Worm (Caenorhabditis elegans) whole organism, L2 larva: ENCODE measurements around the gene T22H9.1.

Source experiments
- C34F6.9 ChIP-seq: fragments of 150-350 bp; optimal IDR thresholded peaks from 2 replicates; lab custom pipeline; 2014; ENCODE audit warnings: missing biosample characterization, missing genetic modification characterization
- F13H6.1 ChIP-seq: sonication (generic microtip); optimal IDR thresholded peaks from 2 replicates; lab custom pipeline; 2016; ENCODE audit warnings: missing genetic modification characterization, missing compliant biosample characterization
- R02D3.7 ChIP-seq: fragments of 150-350 bp; optimal IDR thresholded peaks from 2 replicates; lab custom pipeline; 2014; ENCODE audit warnings: missing biosample characterization, missing genetic modification characterization
- alr-1 ChIP-seq: fragments of 150-350 bp; optimal IDR thresholded peaks from 2 replicates; lab custom pipeline; 2014; ENCODE audit warnings: missing biosample characterization, missing genetic modification characterization
- ama-1 ChIP-seq: fragments of 150-350 bp; optimal IDR thresholded peaks from 2 replicates; lab custom pipeline; 2018; ENCODE audit warnings: inconsistent platforms
- ceh-82 ChIP-seq: fragments of 150-350 bp; optimal IDR thresholded peaks from 2 replicates; lab custom pipeline; 2014; ENCODE audit warnings: missing biosample characterization, missing genetic modification characterization
- crh-2 ChIP-seq: sonication (generic microtip); optimal IDR thresholded peaks from 2 replicates; lab custom pipeline; 2017; ENCODE audit warnings: missing biosample characterization, missing genetic modification characterization
- dmd-4 ChIP-seq: sonication (generic microtip); optimal IDR thresholded peaks from 2 replicates; lab custom pipeline; 2017; ENCODE audit warnings: missing biosample characterization, missing genetic modification characterization
- egl-27 ChIP-seq: sonication (generic microtip); optimal IDR thresholded peaks from 3 replicates; lab custom pipeline; 2017; ENCODE audit warnings: missing biosample characterization, missing genetic modification reagents, missing genetic modification characterization
- elt-1 ChIP-seq: fragments of 150-350 bp; optimal IDR thresholded peaks from 2 replicates; lab custom pipeline; 2014; ENCODE audit warnings: missing biosample characterization, missing genetic modification characterization
- fos-1 ChIP-seq: fragments of 150-350 bp; optimal IDR thresholded peaks from 2 replicates; lab custom pipeline; 2014; ENCODE audit warnings: missing biosample characterization, missing genetic modification characterization
- gmeb-1 ChIP-seq: fragments of 150-350 bp; optimal IDR thresholded peaks from 2 replicates; lab custom pipeline; 2014; ENCODE audit warnings: missing biosample characterization, missing genetic modification characterization
- lin-11 ChIP-seq: fragments of 150-350 bp; sonication (generic microtip); optimal IDR thresholded peaks from 2 replicates; lab custom pipeline; 2014; ENCODE audit warnings: missing biosample characterization, missing genetic modification characterization, inconsistent platforms, mixed read lengths
- lin-13 ChIP-seq: fragments of 150-350 bp; optimal IDR thresholded peaks from 2 replicates; lab custom pipeline; 2014; ENCODE audit warnings: missing biosample characterization, missing genetic modification reagents, missing genetic modification characterization
- lin-39 ChIP-seq: fragments of 150-350 bp; optimal IDR thresholded peaks from 2 replicates; lab custom pipeline; 2014; ENCODE audit warnings: missing biosample characterization, missing genetic modification reagents, missing genetic modification characterization
- lsy-2 ChIP-seq, 2 experiments: fragments of 150-350 bp in 1 of 2; sonication (generic microtip) in 1 of 2; optimal IDR thresholded peaks; 2 replicates each; lab custom pipeline; 2014 to 2017; ENCODE audit warnings: missing biosample characterization in 2 of 2, missing genetic modification characterization in 2 of 2
- mab-5 ChIP-seq: fragments of 150-350 bp; optimal IDR thresholded peaks from 2 replicates; lab custom pipeline; 2014; ENCODE audit warnings: missing biosample characterization, missing genetic modification characterization
- mdl-1 ChIP-seq, 2 experiments: fragments of 150-350 bp in 1 of 2; sonication (generic microtip) in 1 of 2; optimal IDR thresholded peaks; 2 replicates each; lab custom pipeline; 2017; ENCODE audit warnings: missing biosample characterization in 2 of 2, missing genetic modification characterization in 2 of 2
- nhr-10 ChIP-seq: sonication (generic microtip); optimal IDR thresholded peaks from 2 replicates; lab custom pipeline; 2017; ENCODE audit warnings: missing biosample characterization, missing genetic modification characterization
- nhr-11 ChIP-seq: fragments of 150-350 bp; optimal IDR thresholded peaks from 2 replicates; lab custom pipeline; 2014; ENCODE audit warnings: missing biosample characterization, missing genetic modification characterization
- nhr-12 ChIP-seq: fragments of 150-350 bp; optimal IDR thresholded peaks from 2 replicates; lab custom pipeline; 2014; ENCODE audit warnings: missing biosample characterization, missing genetic modification characterization
- nhr-129 ChIP-seq: fragments of 150-350 bp; optimal IDR thresholded peaks from 2 replicates; lab custom pipeline; 2014; ENCODE audit warnings: missing biosample characterization, missing genetic modification characterization
- nhr-21 ChIP-seq: fragments of 150-350 bp; optimal IDR thresholded peaks from 2 replicates; lab custom pipeline; 2014; ENCODE audit warnings: missing biosample characterization, missing genetic modification characterization
- nhr-23 ChIP-seq: fragments of 150-350 bp; optimal IDR thresholded peaks from 2 replicates; lab custom pipeline; 2014; ENCODE audit warnings: missing biosample characterization, missing genetic modification reagents, missing genetic modification characterization
- sem-4 ChIP-seq: fragments of 150-350 bp; optimal IDR thresholded peaks from 2 replicates; lab custom pipeline; 2014; ENCODE audit warnings: missing biosample characterization, missing genetic modification reagents, missing genetic modification characterization
- sma-9 ChIP-seq, 2 experiments: fragments of 150-350 bp in 1 of 2; sonication (generic microtip) in 1 of 2; optimal IDR thresholded peaks; 2 replicates each; lab custom pipeline; 2014 to 2016; ENCODE audit warnings: missing genetic modification characterization in 2 of 2, mild to moderate bottlenecking in 1 of 2, missing biosample characterization in 1 of 2, missing compliant biosample characterization in 1 of 2, missing genetic modification reagents in 1 of 2, moderate library complexity in 1 of 2
- snpc-4 ChIP-seq: fragments of 150-350 bp; optimal IDR thresholded peaks from 2 replicates; lab custom pipeline; 2014; ENCODE audit warnings: missing biosample characterization, missing genetic modification characterization
- unc-39 ChIP-seq: fragments of 150-350 bp; optimal IDR thresholded peaks from 2 replicates; lab custom pipeline; 2014; ENCODE audit warnings: missing biosample characterization, missing genetic modification characterization
- unc-55 ChIP-seq: fragments of 150-350 bp; sonication (generic microtip); optimal IDR thresholded peaks from 3 replicates; lab custom pipeline; 2014; ENCODE audit warnings: missing biosample characterization, missing genetic modification reagents, missing genetic modification characterization
- unc-62 ChIP-seq: fragments of 150-350 bp; optimal IDR thresholded peaks from 2 replicates; lab custom pipeline; 2014; ENCODE audit warnings: missing biosample characterization, missing genetic modification reagents, missing genetic modification characterization
- zag-1 ChIP-seq: fragments of 150-350 bp; optimal IDR thresholded peaks from 2 replicates; lab custom pipeline; 2014; ENCODE audit warnings: missing biosample characterization, missing genetic modification characterization
- ztf-1 ChIP-seq: fragments of 200-800 bp; sonication (Bioruptor generic); conservative IDR thresholded peaks from 2 replicates; pipeline ENCODE4 v1.3.6; 2022; ENCODE audit warnings: missing genetic modification characterization, missing compliant biosample characterization
- ztf-11 ChIP-seq: sonication (generic microtip); optimal IDR thresholded peaks from 2 replicates; lab custom pipeline; 2017; ENCODE audit warnings: missing biosample characterization, missing genetic modification characterization

Gene T22H9.1

DNA sequence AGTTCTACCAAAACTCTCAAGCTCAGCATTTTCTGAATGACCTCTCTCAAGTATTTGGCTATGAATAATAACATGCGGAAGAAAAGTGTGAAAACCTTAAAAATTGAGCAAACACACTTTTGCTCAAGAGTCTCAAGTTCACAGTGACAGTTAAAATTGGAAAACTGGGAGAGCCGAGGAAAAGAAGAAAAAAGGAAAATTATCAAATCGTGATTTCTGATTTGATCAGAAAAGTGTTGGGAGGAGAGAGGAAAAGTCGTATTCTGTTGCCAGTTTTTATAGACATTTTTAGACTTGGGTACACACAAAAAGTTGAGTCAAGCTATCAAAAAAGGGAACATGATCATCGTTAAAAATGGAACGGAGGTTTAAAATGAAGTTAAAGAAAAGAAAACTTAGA lies 28.3 kb upstream of the T22H9.1 start:
- TF ChIP-seq fos-1 (tag; lab: Kevin White, UChicago), result peak; percentile 56
- no peak for TF ChIP-seq unc-62 (GFP tag; lab: Kevin White, UChicago)

DNA sequence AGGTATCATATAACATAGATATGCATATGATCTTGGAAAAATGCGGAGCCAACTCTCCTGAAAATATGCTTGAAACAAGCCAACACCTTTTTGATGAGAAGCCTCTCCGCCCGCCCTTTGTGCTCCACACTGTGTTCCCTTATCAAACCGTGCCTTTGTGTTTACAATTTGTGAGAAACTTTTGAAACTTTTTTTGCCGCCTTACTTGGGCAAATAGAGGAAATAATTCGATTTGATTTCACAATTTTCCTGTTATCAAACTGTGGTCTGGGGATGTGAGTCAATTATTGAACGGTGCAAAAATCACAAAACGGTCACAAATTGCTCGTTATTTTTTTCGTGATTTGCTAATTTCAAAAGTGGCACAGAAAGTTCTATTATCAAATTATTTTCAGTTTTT lies 27.0 kb upstream of the T22H9.1 start:
- TF ChIP-seq fos-1 (tag; lab: Kevin White, UChicago) (peak; percentile 97), F13H6.1 (tag; lab: Kevin White, UChicago) (peak; percentile 44), crh-2 (tag; lab: Kevin White, UChicago) (peak; percentile 54), sma-9 (GFP tag; optimal IDR thresholded peaks at IDR 0.05; lab: Kevin White, UChicago) (peak; percentile 54), sma-9 (tag; optimal IDR thresholded peaks at IDR 0.05; lab: Kevin White, UChicago) (no peak), nhr-129 (tag; lab: Kevin White, UChicago) (no peak), gmeb-1 (peak; percentile 6)
- TF ChIP-seq, all 48 proteins: peak for 5

DNA sequence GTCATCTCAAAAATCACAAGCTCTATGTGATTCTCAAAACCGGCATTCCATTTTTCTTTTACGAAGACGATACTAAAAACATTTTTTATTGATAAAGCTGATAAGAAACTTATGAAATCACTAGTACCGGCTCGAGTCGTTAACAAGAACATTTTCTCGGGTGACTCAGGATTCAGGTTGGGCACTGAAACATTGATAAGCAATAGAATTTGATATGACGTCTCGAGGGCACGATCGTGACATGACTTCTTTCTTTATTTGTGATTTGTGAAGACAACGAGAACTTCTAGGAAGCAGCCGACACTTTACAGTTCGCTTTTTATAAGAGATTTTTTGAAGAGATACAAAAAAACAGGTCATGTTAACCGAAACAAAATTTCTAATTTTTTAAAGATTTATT lies 25.9 kb upstream of the T22H9.1 start:
- TF ChIP-seq mab-5 (tag; lab: Kevin White, UChicago) (no peak), egl-27 (no peak), lsy-2 (tag; optimal IDR thresholded peaks at IDR 0.05; lab: Kevin White, UChicago) (no peak), elt-1 (tag; lab: Kevin White, UChicago) (no peak), ztf-11 (tag; lab: Kevin White, UChicago) (no peak), crh-2 (tag; lab: Kevin White, UChicago) (peak; percentile 29), snpc-4 (tag; lab: Kevin White, UChicago) (no peak), lin-39 (tag; lab: Kevin White, UChicago) (no peak), ama-1 (no peak), nhr-21 (tag; lab: Kevin White, UChicago) (no peak), sma-9 (GFP tag; optimal IDR thresholded peaks at IDR 0.05; lab: Kevin White, UChicago) (peak; percentile 89), sma-9 (tag; optimal IDR thresholded peaks at IDR 0.05; lab: Kevin White, UChicago) (no peak), F13H6.1 (tag; lab: Kevin White, UChicago) (peak; percentile 12), C34F6.9 (tag; lab: Kevin White, UChicago) (no peak), fos-1 (tag; lab: Kevin White, UChicago) (peak; percentile 99), sem-4 (no peak), ceh-82 (tag; lab: Kevin White, UChicago) (no peak), gmeb-1 (peak; percentile 32), unc-39 (tag; lab: Kevin White, UChicago) (no peak), zag-1 (no peak), alr-1 (tag; lab: Kevin White, UChicago) (no peak), nhr-129 (tag; lab: Kevin White, UChicago) (no peak), nhr-11 (tag; lab: Kevin White, UChicago) (no peak), nhr-10 (tag; lab: Kevin White, UChicago) (no peak)

DNA sequence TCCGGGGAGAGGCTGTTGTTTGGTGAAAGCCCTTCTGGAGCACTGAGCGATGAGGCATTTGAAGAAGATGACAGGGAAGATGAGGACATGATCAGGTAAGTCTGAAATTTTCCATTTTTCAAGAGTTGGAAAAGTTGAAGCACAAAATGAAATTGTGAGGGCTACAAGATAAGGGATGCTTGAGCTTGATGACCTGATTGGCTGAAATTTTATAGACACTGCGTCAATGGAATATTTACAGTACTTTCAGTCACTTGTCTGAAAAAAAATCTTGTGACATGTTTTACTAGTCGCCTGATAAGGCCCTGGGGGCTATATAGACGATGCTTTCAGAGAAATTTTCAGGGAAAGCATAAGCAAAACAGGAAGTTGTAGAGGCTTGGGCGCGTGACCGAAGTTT lies 23.2 kb upstream of the T22H9.1 start, which contains the start of gene dmd-8:
dmd-8 (minus strand) TSS at position 101 of the 400 bp plus-strand sequence.
- no peak for TF ChIP-seq mab-5 (tag; lab: Kevin White, UChicago)

DNA sequence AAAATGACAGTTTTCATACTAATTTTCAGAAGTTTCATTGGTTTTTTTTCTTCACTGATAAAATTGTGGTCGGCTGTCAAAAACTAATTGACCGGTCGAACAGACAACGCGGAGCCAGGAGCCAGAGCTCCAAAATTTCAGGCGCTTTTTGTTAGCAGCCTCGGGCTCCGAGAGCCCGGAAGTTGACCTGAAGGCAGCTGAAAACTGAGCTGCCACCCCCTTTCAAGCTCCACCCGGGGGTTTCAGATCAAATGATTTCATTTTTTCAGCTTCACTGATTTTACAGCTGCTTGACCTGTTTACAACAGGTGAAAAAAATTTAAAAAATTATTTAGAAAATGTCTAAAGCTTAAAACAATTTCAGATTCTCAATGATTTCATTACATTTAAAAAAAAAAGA lies 17.2 kb upstream of the T22H9.1 start:
- no peak for TF ChIP-seq ztf-11 (tag; lab: Kevin White, UChicago)
- TF ChIP-seq zag-1, result no peak
- no peak for TF ChIP-seq mab-5 (tag; lab: Kevin White, UChicago)
- no peak for TF ChIP-seq lin-13 (GFP tag; lab: Kevin White, UChicago)
- no peak for TF ChIP-seq R02D3.7
- TF ChIP-seq mdl-1 (tag; optimal IDR thresholded peaks at IDR 0.05; lab: Kevin White, UChicago), result no peak
- no peak for TF ChIP-seq lin-11 (tag; lab: Kevin White, UChicago)
- no peak for TF ChIP-seq nhr-21 (tag; lab: Kevin White, UChicago)
- no peak for TF ChIP-seq nhr-129 (tag; lab: Kevin White, UChicago)
- no peak for TF ChIP-seq unc-55
- no peak for TF ChIP-seq nhr-12 (tag; lab: Kevin White, UChicago)
- no peak for TF ChIP-seq sma-9 (GFP tag; optimal IDR thresholded peaks at IDR 0.05; lab: Kevin White, UChicago)
- no peak for TF ChIP-seq sma-9 (tag; optimal IDR thresholded peaks at IDR 0.05; lab: Kevin White, UChicago)
- TF ChIP-seq ztf-1, result no peak
- TF ChIP-seq egl-27, result no peak
- TF ChIP-seq ama-1, result no peak
- TF ChIP-seq ceh-82 (tag; lab: Kevin White, UChicago), result no peak
- no peak for TF ChIP-seq dmd-4 (tag; lab: Kevin White, UChicago)
- no peak for TF ChIP-seq nhr-23 (tag; lab: Kevin White, UChicago)
- TF ChIP-seq snpc-4 (tag; lab: Kevin White, UChicago), result no peak
